Worm (Caenorhabditis elegans) whole organism, L2 larva: Measurements from ENCODE around the gene C31A11.13.

Source experiments
- F13H6.1 ChIP-seq: sonication (generic microtip); optimal IDR thresholded peaks from 2 replicates; lab custom pipeline; 2016; ENCODE audit warnings: missing genetic modification characterization, missing compliant biosample characterization
- R02D3.7 ChIP-seq: fragments of 150-350 bp; optimal IDR thresholded peaks from 2 replicates; lab custom pipeline; 2014; ENCODE audit warnings: missing biosample characterization, missing genetic modification characterization
- Y55F3AM.14 ChIP-seq: fragments of 200-800 bp; sonication (Bioruptor generic); optimal IDR thresholded peaks from 2 replicates; lab custom pipeline; 2018; ENCODE audit warnings: mild to moderate bottlenecking, missing genetic modification characterization, missing compliant biosample characterization
- alr-1 ChIP-seq: fragments of 150-350 bp; optimal IDR thresholded peaks from 2 replicates; lab custom pipeline; 2014; ENCODE audit warnings: missing biosample characterization, missing genetic modification characterization
- aly-2 ChIP-seq: fragments of 150-350 bp; optimal IDR thresholded peaks from 2 replicates; lab custom pipeline; 2014; ENCODE audit warnings: missing biosample characterization, missing genetic modification characterization
- ama-1 ChIP-seq: fragments of 150-350 bp; optimal IDR thresholded peaks from 2 replicates; lab custom pipeline; 2018; ENCODE audit warnings: inconsistent platforms
- ceh-16 ChIP-seq: fragments of 150-350 bp; optimal IDR thresholded peaks from 2 replicates; lab custom pipeline; 2014; ENCODE audit warnings: missing biosample characterization, missing genetic modification characterization
- ceh-82 ChIP-seq: fragments of 150-350 bp; optimal IDR thresholded peaks from 2 replicates; lab custom pipeline; 2014; ENCODE audit warnings: missing biosample characterization, missing genetic modification characterization
- dmd-4 ChIP-seq: sonication (generic microtip); optimal IDR thresholded peaks from 2 replicates; lab custom pipeline; 2017; ENCODE audit warnings: missing biosample characterization, missing genetic modification characterization
- egl-27 ChIP-seq: sonication (generic microtip); optimal IDR thresholded peaks from 3 replicates; lab custom pipeline; 2017; ENCODE audit warnings: missing biosample characterization, missing genetic modification reagents, missing genetic modification characterization
- elt-1 ChIP-seq: fragments of 150-350 bp; optimal IDR thresholded peaks from 2 replicates; lab custom pipeline; 2014; ENCODE audit warnings: missing biosample characterization, missing genetic modification characterization
- elt-3 ChIP-seq: sonication (generic microtip); optimal IDR thresholded peaks from 2 replicates; lab custom pipeline; 2017; ENCODE audit warnings: missing biosample characterization, missing genetic modification characterization
- fos-1 ChIP-seq: fragments of 150-350 bp; optimal IDR thresholded peaks from 2 replicates; lab custom pipeline; 2014; ENCODE audit warnings: missing biosample characterization, missing genetic modification characterization
- gmeb-1 ChIP-seq: fragments of 150-350 bp; optimal IDR thresholded peaks from 2 replicates; lab custom pipeline; 2014; ENCODE audit warnings: missing biosample characterization, missing genetic modification characterization
- lin-13 ChIP-seq: fragments of 150-350 bp; optimal IDR thresholded peaks from 2 replicates; lab custom pipeline; 2014; ENCODE audit warnings: missing biosample characterization, missing genetic modification reagents, missing genetic modification characterization
- lin-39 ChIP-seq: fragments of 150-350 bp; optimal IDR thresholded peaks from 2 replicates; lab custom pipeline; 2014; ENCODE audit warnings: missing biosample characterization, missing genetic modification reagents, missing genetic modification characterization
- lsy-2 ChIP-seq, 2 experiments: fragments of 150-350 bp in 1 of 2; sonication (generic microtip) in 1 of 2; optimal IDR thresholded peaks; 2 replicates each; lab custom pipeline; 2014 to 2017; ENCODE audit warnings: missing biosample characterization in 2 of 2, missing genetic modification characterization in 2 of 2
- mab-5 ChIP-seq: fragments of 150-350 bp; optimal IDR thresholded peaks from 2 replicates; lab custom pipeline; 2014; ENCODE audit warnings: missing biosample characterization, missing genetic modification characterization
- mdl-1 ChIP-seq, 2 experiments: fragments of 150-350 bp in 1 of 2; sonication (generic microtip) in 1 of 2; optimal IDR thresholded peaks; 2 replicates each; lab custom pipeline; 2017; ENCODE audit warnings: missing biosample characterization in 2 of 2, missing genetic modification characterization in 2 of 2
- nhr-10 ChIP-seq: sonication (generic microtip); optimal IDR thresholded peaks from 2 replicates; lab custom pipeline; 2017; ENCODE audit warnings: missing biosample characterization, missing genetic modification characterization
- nhr-11 ChIP-seq: fragments of 150-350 bp; optimal IDR thresholded peaks from 2 replicates; lab custom pipeline; 2014; ENCODE audit warnings: missing biosample characterization, missing genetic modification characterization
- nhr-12 ChIP-seq: fragments of 150-350 bp; optimal IDR thresholded peaks from 2 replicates; lab custom pipeline; 2014; ENCODE audit warnings: missing biosample characterization, missing genetic modification characterization
- nhr-129 ChIP-seq: fragments of 150-350 bp; optimal IDR thresholded peaks from 2 replicates; lab custom pipeline; 2014; ENCODE audit warnings: missing biosample characterization, missing genetic modification characterization
- nhr-21 ChIP-seq: fragments of 150-350 bp; optimal IDR thresholded peaks from 2 replicates; lab custom pipeline; 2014; ENCODE audit warnings: missing biosample characterization, missing genetic modification characterization
- nhr-23 ChIP-seq: fragments of 150-350 bp; optimal IDR thresholded peaks from 2 replicates; lab custom pipeline; 2014; ENCODE audit warnings: missing biosample characterization, missing genetic modification reagents, missing genetic modification characterization
- nhr-237 ChIP-seq: fragments of 150-350 bp; optimal IDR thresholded peaks from 2 replicates; lab custom pipeline; 2014; ENCODE audit warnings: missing biosample characterization, missing genetic modification characterization
- nhr-25 ChIP-seq: fragments of 150-350 bp; sonication (generic microtip); optimal IDR thresholded peaks from 3 replicates; lab custom pipeline; 2014; ENCODE audit warnings: missing biosample characterization, missing genetic modification characterization
- nhr-6 ChIP-seq: fragments of 150-350 bp; optimal IDR thresholded peaks from 2 replicates; lab custom pipeline; 2014; ENCODE audit warnings: missing biosample characterization, missing genetic modification characterization
- nhr-77 ChIP-seq: fragments of 150-350 bp; optimal IDR thresholded peaks from 2 replicates; lab custom pipeline; 2014; ENCODE audit warnings: missing biosample characterization, missing genetic modification characterization
- peb-1 ChIP-seq: fragments of 150-350 bp; optimal IDR thresholded peaks from 2 replicates; lab custom pipeline; 2014; ENCODE audit warnings: missing biosample characterization, missing genetic modification characterization
- sem-4 ChIP-seq: fragments of 150-350 bp; optimal IDR thresholded peaks from 2 replicates; lab custom pipeline; 2014; ENCODE audit warnings: missing biosample characterization, missing genetic modification reagents, missing genetic modification characterization
- skn-1 ChIP-seq: sonication (generic microtip); optimal IDR thresholded peaks from 2 replicates; lab custom pipeline; 2017; ENCODE audit warnings: missing biosample characterization, missing genetic modification characterization
- sma-9 ChIP-seq, 2 experiments: fragments of 150-350 bp in 1 of 2; sonication (generic microtip) in 1 of 2; optimal IDR thresholded peaks; 2 replicates each; lab custom pipeline; 2014 to 2016; ENCODE audit warnings: missing genetic modification characterization in 2 of 2, mild to moderate bottlenecking in 1 of 2, missing biosample characterization in 1 of 2, missing compliant biosample characterization in 1 of 2, missing genetic modification reagents in 1 of 2, moderate library complexity in 1 of 2
- unc-39 ChIP-seq: fragments of 150-350 bp; optimal IDR thresholded peaks from 2 replicates; lab custom pipeline; 2014; ENCODE audit warnings: missing biosample characterization, missing genetic modification characterization
- unc-62 ChIP-seq: fragments of 150-350 bp; optimal IDR thresholded peaks from 2 replicates; lab custom pipeline; 2014; ENCODE audit warnings: missing biosample characterization, missing genetic modification reagents, missing genetic modification characterization
- ztf-1 ChIP-seq: fragments of 200-800 bp; sonication (Bioruptor generic); conservative IDR thresholded peaks from 2 replicates; pipeline ENCODE4 v1.3.6; 2022; ENCODE audit warnings: missing genetic modification characterization, missing compliant biosample characterization
- ztf-4 ChIP-seq: fragments of 150-350 bp; optimal IDR thresholded peaks from 2 replicates; lab custom pipeline; 2014; ENCODE audit warnings: missing biosample characterization, missing genetic modification characterization

C31A11.13 gene

DNA sequence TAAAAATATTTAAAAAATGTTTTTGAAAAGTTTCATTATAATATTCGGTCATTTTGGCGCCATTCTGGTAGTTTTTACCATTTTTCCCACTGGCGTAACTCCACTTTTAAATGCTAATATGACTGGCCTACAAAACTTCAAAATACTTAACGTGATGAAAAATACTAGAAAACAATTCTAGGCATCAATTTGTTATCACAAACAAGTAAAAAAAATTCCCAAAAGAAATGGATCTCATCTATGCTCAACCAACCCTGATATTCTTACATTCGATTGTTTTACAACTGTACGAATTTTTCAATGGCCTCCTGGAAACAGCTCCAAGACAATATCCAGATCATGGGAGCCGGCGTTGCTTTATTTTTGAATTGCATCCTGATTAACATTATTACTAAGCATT lies 12.7 kb upstream of the C31A11.13 start, which contains the start of gene str-214:
TSS of gene str-214 (plus strand) at position 301 of the 400 bp plus-strand sequence.
- TF ChIP-seq mdl-1 (tag; optimal IDR thresholded peaks at IDR 0.05; lab: Kevin White, UChicago) (no peak), ztf-1 (GFP tag; lab: Robert Waterston, UW) (no peak), unc-62 (GFP tag; lab: Kevin White, UChicago) (no peak), R02D3.7 (tag; lab: Kevin White, UChicago) (no peak)

DNA sequence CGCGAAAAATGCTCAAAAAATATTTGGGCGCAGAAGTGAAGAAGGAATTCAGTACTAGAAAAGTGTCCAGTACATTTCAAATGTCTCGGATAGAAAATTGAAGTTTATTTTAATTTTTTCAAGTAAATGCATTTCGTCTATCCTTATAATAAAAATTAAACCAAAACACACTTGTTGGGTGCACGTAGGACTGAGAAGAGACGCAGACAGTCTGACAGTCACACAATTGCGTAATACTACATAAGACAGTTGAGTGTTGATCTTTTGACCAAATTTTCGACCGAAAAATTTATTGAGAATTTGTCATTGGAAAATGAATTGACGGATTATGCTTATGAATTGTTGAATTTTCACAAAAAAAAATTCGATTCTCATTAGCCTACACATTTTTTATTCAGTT lies 7.2 kb upstream of the C31A11.13 start, which contains the start of gene oac-7:
TSS of gene oac-7 (plus strand) at position 283 of the 400 bp plus-strand sequence.
- TF ChIP-seq F13H6.1 (no peak), unc-39 (tag; lab: Kevin White, UChicago) (no peak), nhr-23 (no peak), nhr-129 (tag; lab: Kevin White, UChicago) (peak; percentile 74), egl-27 (tag; lab: Kevin White, UChicago) (no peak), lsy-2 (tag; optimal IDR thresholded peaks at IDR 0.05; lab: Kevin White, UChicago) (no peak), ceh-16 (no peak), nhr-11 (tag; lab: Kevin White, UChicago) (no peak), unc-62 (GFP tag; lab: Kevin White, UChicago) (no peak), sma-9 (GFP tag; optimal IDR thresholded peaks at IDR 0.05; lab: Kevin White, UChicago) (peak; percentile 73), sma-9 (tag; optimal IDR thresholded peaks at IDR 0.05; lab: Kevin White, UChicago) (no peak), fos-1 (tag; lab: Kevin White, UChicago) (peak; percentile 43), nhr-237 (tag; lab: Kevin White, UChicago) (no peak), ztf-1 (GFP tag; lab: Robert Waterston, UW) (no peak), Y55F3AM.14 (GFP tag; lab: Kevin White, UChicago) (no peak)
- TF ChIP-seq, all 48 proteins: peak for 3

DNA sequence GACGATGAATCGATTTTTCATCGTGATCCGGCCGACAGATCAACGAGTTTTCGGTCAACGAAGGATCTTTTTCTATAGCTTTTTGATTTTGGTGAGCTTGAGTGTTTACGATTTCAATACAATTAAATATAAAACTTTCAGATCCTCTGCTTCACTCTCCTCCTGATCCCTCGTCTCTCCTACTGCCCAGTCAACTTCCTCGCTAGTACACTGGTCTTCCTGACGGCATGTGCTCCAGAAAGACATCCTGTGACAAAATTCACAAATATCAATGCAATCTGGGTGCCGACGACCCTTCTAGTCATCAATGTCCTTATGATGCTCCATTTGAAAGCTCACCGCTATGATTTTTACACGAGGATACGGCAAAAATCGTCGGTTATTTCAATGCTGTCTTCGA lies 6.0 kb upstream of the C31A11.13 start:
- TF ChIP-seq ceh-82 (tag; lab: Kevin White, UChicago) (no peak), F13H6.1 (no peak), mdl-1 (tag; optimal IDR thresholded peaks at IDR 0.05; lab: Kevin White, UChicago) (no peak), unc-62 (GFP tag; lab: Kevin White, UChicago) (no peak), peb-1 (no peak), nhr-10 (tag; lab: Kevin White, UChicago) (no peak), nhr-77 (no peak), sem-4 (tag; lab: Kevin White, UChicago) (no peak), ama-1 (no peak), dmd-4 (tag; lab: Kevin White, UChicago) (no peak), aly-2 (tag; lab: Kevin White, UChicago) (no peak), elt-1 (tag; lab: Kevin White, UChicago) (no peak), alr-1 (tag; lab: Kevin White, UChicago) (no peak), nhr-6 (tag; lab: Kevin White, UChicago) (no peak)
- TF ChIP-seq, all 48 proteins: peak for 0

DNA sequence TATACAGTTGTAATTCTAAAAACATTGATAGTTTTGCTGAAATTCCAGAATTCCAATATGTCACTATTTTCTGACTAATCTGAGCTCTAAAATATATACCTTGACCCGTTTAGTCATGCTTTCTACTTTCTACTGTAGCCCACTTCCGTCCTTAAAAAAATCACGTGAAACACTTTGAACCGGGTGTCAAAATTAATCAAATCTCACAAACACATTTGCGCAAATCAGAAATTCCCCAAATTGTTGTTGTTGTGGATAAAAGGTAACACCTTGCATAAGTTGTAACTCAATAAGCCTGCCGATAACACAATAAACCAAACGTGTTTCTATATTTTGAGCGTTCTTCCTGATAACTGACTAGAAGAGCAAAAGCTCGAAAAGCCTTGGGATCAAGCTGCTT lies 4.9 kb upstream of the C31A11.13 start, which contains the start of gene srxa-7:
TSS of gene srxa-7 (plus strand) at position 301 of the 400 bp plus-strand sequence.
- TF ChIP-seq mab-5 (tag; lab: Kevin White, UChicago) (no peak), nhr-25 (tag; lab: Kevin White, UChicago) (no peak), gmeb-1 (tag; lab: Kevin White, UChicago) (no peak), lin-39 (tag; lab: Kevin White, UChicago) (no peak), ztf-4 (tag; lab: Kevin White, UChicago) (no peak), nhr-21 (no peak), lin-13 (no peak), nhr-10 (tag; lab: Kevin White, UChicago) (no peak), skn-1 (tag; lab: Kevin White, UChicago) (no peak), ceh-82 (tag; lab: Kevin White, UChicago) (no peak), ama-1 (no peak), sem-4 (tag; lab: Kevin White, UChicago) (no peak), elt-3 (tag; lab: Kevin White, UChicago) (no peak), Y55F3AM.14 (GFP tag; lab: Kevin White, UChicago) (no peak), dmd-4 (tag; lab: Kevin White, UChicago) (no peak), peb-1 (no peak), R02D3.7 (tag; lab: Kevin White, UChicago) (no peak), nhr-12 (tag; lab: Kevin White, UChicago) (no peak)
